Worm (Caenorhabditis elegans) whole organism, early embryonic: ENCODE results near the gene vem-1.

Source experiments
- B0310.2 ChIP-seq: sonication (generic microtip); optimal IDR thresholded peaks from 2 replicates; lab custom pipeline; 2016; ENCODE audit warnings: mild to moderate bottlenecking, missing genetic modification characterization, missing compliant biosample characterization
- aly-1 ChIP-seq: sonication (generic microtip); optimal IDR thresholded peaks from 2 replicates; lab custom pipeline; 2016; ENCODE audit warnings: missing genetic modification characterization, missing compliant biosample characterization
- ama-1 ChIP-seq: fragments of 150-350 bp; optimal IDR thresholded peaks from 2 replicates; lab custom pipeline; 2014
- ceh-13 ChIP-seq: fragments of 200-800 bp; sonication (Bioruptor generic); optimal IDR thresholded peaks from 2 replicates; lab custom pipeline; 2018; ENCODE audit warnings: mild to moderate bottlenecking, missing genetic modification characterization, missing compliant biosample characterization
- ceh-36 ChIP-seq: sonication (generic microtip); optimal IDR thresholded peaks from 2 replicates; lab custom pipeline; 2016; ENCODE audit warnings: missing genetic modification characterization, inconsistent platforms, missing compliant biosample characterization
- ets-7 ChIP-seq: sonication (generic microtip); optimal IDR thresholded peaks from 2 replicates; lab custom pipeline; 2016; ENCODE audit warnings: missing genotype, missing genetic modification characterization, missing compliant biosample characterization
- flt-1 ChIP-seq: fragments of 200-800 bp; sonication (Bioruptor generic); IDR thresholded peaks from 2 replicates; pipeline ENCODE4 v1.3.6; 2022; ENCODE audit warnings: missing genetic modification characterization, missing compliant biosample characterization
- hmbx-1 ChIP-seq: sonication (generic microtip); optimal IDR thresholded peaks from 2 replicates; lab custom pipeline; 2016; ENCODE audit warnings: mild to moderate bottlenecking, missing genetic modification characterization, missing compliant biosample characterization
- hmg-4 ChIP-seq: fragments of 200-800 bp; sonication (Bioruptor generic); optimal IDR thresholded peaks from 2 replicates; lab custom pipeline; 2018; ENCODE audit warnings: mild to moderate bottlenecking, missing genetic modification characterization, missing compliant biosample characterization
- hnd-1 ChIP-seq: sonication (generic microtip); optimal IDR thresholded peaks from 2 replicates; lab custom pipeline; 2016; ENCODE audit warnings: missing genetic modification characterization, missing compliant biosample characterization
- pes-1 ChIP-seq: fragments of 200-800 bp; sonication (Bioruptor generic); IDR thresholded peaks from 2 replicates; pipeline ENCODE4 v1.3.6; 2022; ENCODE audit warnings: missing genetic modification reagents, missing genetic modification characterization, missing compliant biosample characterization
- tbx-37 ChIP-seq: fragments of 200-800 bp; sonication (Bioruptor generic); conservative IDR thresholded peaks from 2 replicates; pipeline ENCODE4 v1.3.6; 2022; ENCODE audit warnings: missing genetic modification reagents, missing genetic modification characterization, missing compliant biosample characterization

ce11 chrX:8136276-8136891 is 48.0 kb upstream of the vem-1 start, which contains the start of gene C02B8.6:
- no peak for TF ChIP-seq tbx-37 (GFP tag; lab: Robert Waterston, UW)
- no peak for TF ChIP-seq ama-1
- TF ChIP-seq flt-1, result no peak
- no peak for TF ChIP-seq hmbx-1 (tag; lab: Kevin White, UChicago)
- no peak for TF ChIP-seq B0310.2
- TF ChIP-seq pes-1 (GFP tag; lab: Robert Waterston, UW), result no peak
- no peak for TF ChIP-seq ets-7
- no peak for TF ChIP-seq aly-1 (tag; lab: Kevin White, UChicago)
- no peak for TF ChIP-seq ceh-13 (GFP tag; lab: Kevin White, UChicago)
- TF ChIP-seq hmg-4 (GFP tag; lab: Kevin White, UChicago), result no peak
- TF ChIP-seq hnd-1 (tag; lab: Kevin White, UChicago), result no peak
- no peak for TF ChIP-seq ceh-36 (tag; lab: Kevin White, UChicago)
